Fruit fly (Drosophila melanogaster) whole organism, embryonic: ENCODE results near the gene CG12594.

Experiments
- Abd-B ChIP-seq: fragments of 200-800 bp; sonication (Bioruptor generic); optimal IDR thresholded peaks from 2 replicates; lab custom pipeline; 2018; ENCODE audit warnings: missing biosample characterization, mild to moderate bottlenecking, missing genetic modification characterization, moderate library complexity
- Antp ChIP-seq: fragments of 200-800 bp; sonication (Bioruptor generic); optimal IDR thresholded peaks from 3 replicates; lab custom pipeline; 2016; ENCODE audit warnings: missing biosample characterization, missing genetic modification characterization
- Asciz ChIP-seq: fragments of 200-800 bp; sonication (Bioruptor generic); optimal IDR thresholded peaks from 2 replicates; lab custom pipeline; 2017; ENCODE audit warnings: missing biosample characterization, mild to moderate bottlenecking, missing genetic modification characterization, missing genetic modification reagents
- B-H1 ChIP-seq: fragments of 200-800 bp; sonication (Bioruptor generic); IDR thresholded peaks from 3 replicates; pipeline ENCODE4 v1.3.6; 2022; ENCODE audit warnings: missing biosample characterization, missing genetic modification characterization
- Bgb ChIP-seq: fragments of 200-800 bp; sonication (Bioruptor generic); IDR thresholded peaks from 2 replicates; pipeline ENCODE4 v1.3.6; 2022; ENCODE audit warnings: missing biosample characterization, missing genetic modification characterization; ENCODE audit not compliant: partially characterized antibody
- Blimp-1 ChIP-seq: fragments of 200-800 bp; sonication (Bioruptor generic); optimal IDR thresholded peaks from 3 replicates; lab custom pipeline; 2018; ENCODE audit warnings: missing biosample characterization, missing genetic modification characterization, mild to moderate bottlenecking, moderate library complexity, missing genetic modification reagents
- BtbVII ChIP-seq: fragments of 200-800 bp; sonication (Bioruptor generic); optimal IDR thresholded peaks from 3 replicates; lab custom pipeline; 2017; ENCODE audit warnings: missing biosample characterization, mild to moderate bottlenecking, missing genetic modification characterization
- CG10979 ChIP-seq: fragments of 200-800 bp; sonication (Bioruptor generic); optimal IDR thresholded peaks from 2 replicates; lab custom pipeline; 2018; ENCODE audit warnings: missing biosample characterization, mild to moderate bottlenecking, missing genetic modification characterization, moderate library complexity
- CG11398 ChIP-seq: fragments of 200-800 bp; sonication (Bioruptor generic); optimal IDR thresholded peaks from 2 replicates; lab custom pipeline; 2016; ENCODE audit warnings: missing biosample characterization, missing genetic modification characterization
- CG12071 ChIP-seq: fragments of 200-800 bp; sonication (Bioruptor generic); optimal IDR thresholded peaks from 3 replicates; lab custom pipeline; 2018; ENCODE audit warnings: missing biosample characterization, mild to moderate bottlenecking, missing genetic modification characterization
- CG1647 ChIP-seq: fragments of 200-800 bp; sonication (Bioruptor generic); optimal IDR thresholded peaks from 3 replicates; lab custom pipeline; 2016; ENCODE audit warnings: missing biosample characterization, missing genetic modification characterization
- CG18011 ChIP-seq: fragments of 200-800 bp; sonication (Bioruptor generic); optimal IDR thresholded peaks from 2 replicates; lab custom pipeline; 2017; ENCODE audit warnings: missing biosample characterization, missing genetic modification characterization, mild to moderate bottlenecking, moderate library complexity, missing genotype
- CG2116 ChIP-seq: fragments of 200-800 bp; sonication (Bioruptor generic); optimal IDR thresholded peaks from 3 replicates; lab custom pipeline; 2018; ENCODE audit warnings: missing biosample characterization, mild to moderate bottlenecking, missing genetic modification characterization
- CG2678 ChIP-seq: fragments of 200-800 bp; sonication (Bioruptor generic); optimal IDR thresholded peaks from 3 replicates; lab custom pipeline; 2019; ENCODE audit warnings: missing biosample characterization, mild to moderate bottlenecking, missing genetic modification characterization, moderate library complexity
- CG34376 ChIP-seq: fragments of 200-800 bp; sonication (Bioruptor generic); optimal IDR thresholded peaks from 2 replicates; lab custom pipeline; 2018; ENCODE audit warnings: missing biosample characterization, mild to moderate bottlenecking, missing genetic modification characterization
- CG4424 ChIP-seq: fragments of 200-800 bp; sonication (Bioruptor generic); optimal IDR thresholded peaks from 3 replicates; lab custom pipeline; 2016; ENCODE audit warnings: missing biosample characterization, missing genetic modification characterization
- CG4854 ChIP-seq: fragments of 200-800 bp; sonication (Bioruptor generic); optimal IDR thresholded peaks from 2 replicates; lab custom pipeline; 2016; ENCODE audit warnings: missing biosample characterization, missing genetic modification characterization, inconsistent platforms
- CG6683 ChIP-seq: fragments of 200-800 bp; sonication (Bioruptor generic); optimal IDR thresholded peaks from 2 replicates; lab custom pipeline; 2017; ENCODE audit warnings: missing biosample characterization, mild to moderate bottlenecking, missing genetic modification characterization, missing genetic modification reagents
- CG7372 ChIP-seq: fragments of 200-800 bp; sonication (Bioruptor generic); IDR thresholded peaks from 2 replicates; pipeline ENCODE4 v1.3.6; 2022; ENCODE audit warnings: missing biosample characterization, missing genetic modification characterization
- CG7745 ChIP-seq: fragments of 200-800 bp; sonication (Bioruptor generic); optimal IDR thresholded peaks from 2 replicates; lab custom pipeline; 2018; ENCODE audit warnings: missing biosample characterization, mild to moderate bottlenecking, missing genetic modification characterization, moderate library complexity
- CG7839 ChIP-seq: fragments of 200-800 bp; sonication (Bioruptor generic); optimal IDR thresholded peaks from 3 replicates; lab custom pipeline; 2018; ENCODE audit warnings: missing biosample characterization, mild to moderate bottlenecking, missing genetic modification characterization, moderate library complexity
- CG8089 ChIP-seq: fragments of 200-800 bp; sonication (Bioruptor generic); optimal IDR thresholded peaks from 3 replicates; lab custom pipeline; 2016; ENCODE audit warnings: missing biosample characterization, missing genetic modification characterization
- CoRest ChIP-seq: fragments of 200-800 bp; sonication (Bioruptor generic); optimal IDR thresholded peaks from 3 replicates; lab custom pipeline; 2018; ENCODE audit warnings: missing biosample characterization, mild to moderate bottlenecking, missing genetic modification characterization, moderate library complexity
- CrebB ChIP-seq: fragments of 200-800 bp; sonication (Bioruptor generic); optimal IDR thresholded peaks from 3 replicates; lab custom pipeline; 2018; ENCODE audit warnings: missing biosample characterization, mild to moderate bottlenecking, missing genetic modification characterization
- Dek ChIP-seq: fragments of 200-800 bp; sonication (Bioruptor generic); optimal IDR thresholded peaks from 3 replicates; lab custom pipeline; 2019; ENCODE audit warnings: missing biosample characterization, mild to moderate bottlenecking, missing genetic modification characterization, moderate library complexity
- HmgD ChIP-seq: fragments of 200-800 bp; sonication (Bioruptor generic); optimal IDR thresholded peaks from 3 replicates; lab custom pipeline; 2016; ENCODE audit warnings: missing biosample characterization, missing genetic modification characterization
- HmgZ ChIP-seq: fragments of 200-800 bp; sonication (Bioruptor generic); optimal IDR thresholded peaks from 2 replicates; lab custom pipeline; 2018; ENCODE audit warnings: missing biosample characterization, mild to moderate bottlenecking, missing genetic modification characterization
- Hsf ChIP-seq: fragments of 200-800 bp; sonication (Bioruptor generic); optimal IDR thresholded peaks from 3 replicates; lab custom pipeline; 2016; ENCODE audit warnings: missing biosample characterization, missing genetic modification characterization
- MBD-R2 ChIP-seq: fragments of 200-800 bp; sonication (Bioruptor generic); IDR thresholded peaks from 2 replicates; pipeline ENCODE4 v1.3.6; 2022; ENCODE audit warnings: missing biosample characterization, missing genetic modification characterization
- NC2α ChIP-seq: fragments of 200-800 bp; sonication (Bioruptor generic); optimal IDR thresholded peaks from 2 replicates; lab custom pipeline; 2016; ENCODE audit warnings: missing biosample characterization, missing genetic modification characterization
- Oli ChIP-seq: fragments of 200-800 bp; sonication (Bioruptor generic); optimal IDR thresholded peaks from 2 replicates; lab custom pipeline; 2018; ENCODE audit warnings: missing biosample characterization, mild to moderate bottlenecking, missing genetic modification characterization, moderate library complexity
- Rx ChIP-seq: fragments of 200-800 bp; sonication (Bioruptor generic); IDR thresholded peaks from 2 replicates; pipeline ENCODE4 v1.3.6; 2022; ENCODE audit warnings: missing biosample characterization, missing genetic modification characterization
- ab ChIP-seq: fragments of 200-800 bp; sonication (Bioruptor generic); optimal IDR thresholded peaks from 2 replicates; lab custom pipeline; 2016; ENCODE audit warnings: missing biosample characterization, missing genetic modification characterization
- ash1 ChIP-seq: fragments of 200-800 bp; sonication (Bioruptor generic); optimal IDR thresholded peaks from 2 replicates; lab custom pipeline; 2018; ENCODE audit warnings: missing biosample characterization, mild to moderate bottlenecking, missing genetic modification characterization
- bbx ChIP-seq: fragments of 200-800 bp; sonication (Bioruptor generic); IDR thresholded peaks from 2 replicates; pipeline ENCODE4 v1.3.6; 2022; ENCODE audit warnings: missing biosample characterization, missing genetic modification characterization; ENCODE audit not compliant: partially characterized antibody
- bsh ChIP-seq, 2 experiments: fragments of 200-800 bp; sonication (Bioruptor generic); optimal IDR thresholded peaks; 2 replicates each; lab custom pipeline; 2017 to 2018; ENCODE audit warnings: mild to moderate bottlenecking in 2 of 2, missing biosample characterization in 2 of 2, missing genetic modification characterization in 2 of 2, moderate library complexity in 1 of 2
- chif ChIP-seq, 2 experiments: fragments of 200-800 bp; sonication (Bioruptor generic); optimal IDR thresholded peaks; 3 replicates each; lab custom pipeline; 2016; ENCODE audit warnings: missing biosample characterization in 2 of 2, missing genetic modification characterization in 2 of 2
- chinmo ChIP-seq: fragments of 200-800 bp; sonication (Bioruptor generic); IDR thresholded peaks from 4 replicates; pipeline ENCODE4 v1.3.6; 2022; ENCODE audit warnings: missing biosample characterization, missing genetic modification characterization; ENCODE audit not compliant: partially characterized antibody
- crc ChIP-seq: fragments of 200-800 bp; sonication (Bioruptor generic); optimal IDR thresholded peaks from 2 replicates; lab custom pipeline; 2016; ENCODE audit warnings: missing biosample characterization, missing genetic modification characterization
- dmrt11E ChIP-seq: fragments of 200-800 bp; sonication (Bioruptor generic); optimal IDR thresholded peaks from 3 replicates; lab custom pipeline; 2018; ENCODE audit warnings: missing biosample characterization, mild to moderate bottlenecking, missing genetic modification characterization, moderate library complexity
- dysf ChIP-seq: fragments of 200-800 bp; sonication (Bioruptor generic); IDR thresholded peaks from 3 replicates; pipeline ENCODE4 v1.3.6; 2022; ENCODE audit warnings: missing biosample characterization, missing genetic modification characterization
- en ChIP-seq: fragments of 200-800 bp; sonication (Bioruptor generic); optimal IDR thresholded peaks from 2 replicates; lab custom pipeline; 2016; ENCODE audit warnings: missing biosample characterization, missing genetic modification characterization
- fd64A ChIP-seq: fragments of 200-800 bp; sonication (Bioruptor generic); optimal IDR thresholded peaks from 3 replicates; lab custom pipeline; 2018; ENCODE audit warnings: missing biosample characterization, mild to moderate bottlenecking, missing genetic modification characterization
- ftz-f1 ChIP-seq: fragments of 200-800 bp; sonication (Bioruptor generic); optimal IDR thresholded peaks from 2 replicates; lab custom pipeline; 2016; ENCODE audit warnings: missing biosample characterization, missing genetic modification characterization
- lmd ChIP-seq: fragments of 200-800 bp; sonication (Bioruptor generic); IDR thresholded peaks from 2 replicates; pipeline ENCODE4 v1.3.6; 2022; ENCODE audit warnings: missing biosample characterization, missing genetic modification characterization
- luna ChIP-seq: fragments of 200-800 bp; sonication (Bioruptor generic); optimal IDR thresholded peaks from 2 replicates; lab custom pipeline; 2016; ENCODE audit warnings: missing biosample characterization, missing genetic modification characterization
- nom ChIP-seq: fragments of 200-800 bp; sonication (Bioruptor generic); optimal IDR thresholded peaks from 2 replicates; lab custom pipeline; 2017; ENCODE audit warnings: missing biosample characterization, missing genetic modification characterization, mild to moderate bottlenecking, moderate library complexity, missing genetic modification reagents
- oc ChIP-seq: fragments of 200-800 bp; sonication (Bioruptor generic); optimal IDR thresholded peaks from 2 replicates; lab custom pipeline; 2018; ENCODE audit warnings: missing biosample characterization, mild to moderate bottlenecking, missing genetic modification characterization, moderate library complexity
- odd ChIP-seq: fragments of 200-800 bp; sonication (Bioruptor generic); optimal IDR thresholded peaks from 2 replicates; lab custom pipeline; 2017; ENCODE audit warnings: missing biosample characterization, mild to moderate bottlenecking, missing genetic modification characterization
- p53 ChIP-seq: fragments of 200-800 bp; sonication (Bioruptor generic); optimal IDR thresholded peaks from 2 replicates; lab custom pipeline; 2016; ENCODE audit warnings: missing biosample characterization, missing genetic modification characterization
- ssp ChIP-seq: fragments of 200-800 bp; sonication (Bioruptor generic); IDR thresholded peaks from 2 replicates; pipeline ENCODE4 v1.3.6; 2022; ENCODE audit warnings: missing biosample characterization, missing genetic modification characterization

The CG12594 gene

dm6 chr3R:11735337-11735736 lies 13.8 kb downstream of the CG12594 start, which contains the start of gene CG14721 (continued):
- TF ChIP-seq CG7839 (tag; lab: Kevin White, UChicago), result no peak
- TF ChIP-seq chinmo, result no peak
- no peak for TF ChIP-seq NC2α (GFP tag; lab: Kevin White, UChicago)
- no peak for TF ChIP-seq Asciz (GFP tag; lab: Kevin White, UChicago)
- TF ChIP-seq crc (GFP tag; lab: Kevin White, UChicago), result no peak
- TF ChIP-seq Rx (GFP tag; lab: Robert Waterston, UW), result peak; percentile 21; the same call in 1 of the 2 replicates
- TF ChIP-seq HmgZ (tag; lab: Kevin White, UChicago), result peak; percentile 44
- peak; percentile 30; the same call in 1 of the 2 replicates for TF ChIP-seq ssp (GFP tag; lab: Robert Waterston, UW)
- TF ChIP-seq CG4424 (GFP tag; lab: Kevin White, UChicago), result peak; percentile 48
- no peak for TF ChIP-seq bsh (GFP tag; optimal IDR thresholded peaks at IDR 0.05; lab: Kevin White, UChicago)
- no peak for TF ChIP-seq CrebB (tag; lab: Kevin White, UChicago)
- peak in 1 of 2 experiments; percentile 25 for TF ChIP-seq chif (GFP tag; optimal IDR thresholded peaks at IDR 0.05; lab: Kevin White, UChicago)
- peak; percentile 68 for TF ChIP-seq CG2116 (GFP tag; lab: Kevin White, UChicago)
- peak; percentile 22; the same call in 1 of the 2 replicates for TF ChIP-seq bbx (GFP tag; lab: Robert Waterston, UW)
- TF ChIP-seq lmd (GFP tag; lab: Robert Waterston, UW), result no peak
- TF ChIP-seq luna (GFP tag; lab: Kevin White, UChicago), result no peak
- TF ChIP-seq Blimp-1 (GFP tag; lab: Kevin White, UChicago), result no peak
- no peak for TF ChIP-seq Abd-B
- TF ChIP-seq Dek (tag; lab: Kevin White, UChicago), result no peak
- no peak for TF ChIP-seq BtbVII (GFP tag; lab: Kevin White, UChicago)
- peak; percentile 3 for TF ChIP-seq p53
- TF ChIP-seq Bgb (GFP tag; lab: Robert Waterston, UW), result peak; percentile 36; the same call in 1 of the 2 replicates
- TF ChIP-seq CG1647 (GFP tag; lab: Kevin White, UChicago), result peak; percentile 28
- TF ChIP-seq ab (GFP tag; lab: Kevin White, UChicago), result no peak
- no peak for TF ChIP-seq en (GFP tag; lab: Kevin White, UChicago)
- TF ChIP-seq CG34376 (GFP tag; lab: Kevin White, UChicago), result no peak
- no peak for TF ChIP-seq odd (GFP tag; lab: Kevin White, UChicago)
- no peak for TF ChIP-seq dmrt11E (tag; lab: Kevin White, UChicago)
- TF ChIP-seq CG4854 (GFP tag; lab: Kevin White, UChicago), result no peak
- TF ChIP-seq dysf, result no peak
- no peak for TF ChIP-seq ash1 (GFP tag; lab: Kevin White, UChicago)
- no peak for TF ChIP-seq CG7745 (tag; lab: Kevin White, UChicago)
- TF ChIP-seq Oli (tag; lab: Kevin White, UChicago), result no peak
- TF ChIP-seq Hsf (GFP tag; lab: Kevin White, UChicago), result peak; percentile 23
- peak; percentile 84 for TF ChIP-seq MBD-R2 (GFP tag; lab: Robert Waterston, UW)
- TF ChIP-seq oc, result no peak
- peak; percentile 71 for TF ChIP-seq HmgD
- no peak for TF ChIP-seq CG2678 (tag; lab: Kevin White, UChicago)
- TF ChIP-seq nom (GFP tag; lab: Kevin White, UChicago), result no peak
- TF ChIP-seq Antp, result peak; percentile 42
- no peak for TF ChIP-seq B-H1 (GFP tag; lab: Robert Waterston, UW)
- TF ChIP-seq CG6683, result no peak
- TF ChIP-seq ftz-f1 (GFP tag; lab: Kevin White, UChicago), result no peak
- TF ChIP-seq CG12071 (GFP tag; lab: Kevin White, UChicago), result no peak
- TF ChIP-seq CoRest, result peak; percentile 56
- TF ChIP-seq fd64A (GFP tag; lab: Kevin White, UChicago), result no peak
- TF ChIP-seq CG8089 (GFP tag; lab: Kevin White, UChicago), result no peak
- no peak for TF ChIP-seq CG11398 (GFP tag; lab: Kevin White, UChicago)
- TF ChIP-seq CG18011 (GFP tag; lab: Kevin White, UChicago), result no peak
- TF ChIP-seq CG10979, result no peak
- TF ChIP-seq CG7372, result no peak
